Fruit fly (Drosophila melanogaster) whole organism, wandering third instar larva: ENCODE results near the gene Adgf-A.

Experiments used
- Abd-B ChIP-seq: fragments of >200 bp; optimal IDR thresholded peaks from 2 replicates; lab custom pipeline; 2017; ENCODE audit warnings: missing biosample characterization, missing genetic modification characterization
- CG32264 ChIP-seq: fragments of 200-800 bp; sonication (Bioruptor generic); optimal IDR thresholded peaks from 2 replicates; lab custom pipeline; 2016; ENCODE audit warnings: missing biosample characterization, missing genetic modification characterization
- CG9705 ChIP-seq: fragments of 200-800 bp; sonication (Bioruptor generic); optimal IDR thresholded peaks from 2 replicates; lab custom pipeline; 2018; ENCODE audit warnings: missing biosample characterization, mild to moderate bottlenecking, missing genetic modification characterization
- CrebA ChIP-seq: fragments of 200-800 bp; sonication (Bioruptor generic); optimal IDR thresholded peaks from 2 replicates; lab custom pipeline; 2016; ENCODE audit warnings: missing biosample characterization, mild to moderate bottlenecking, missing genetic modification characterization, borderline replicate concordance
- Dfd ChIP-seq: fragments of >200 bp; optimal IDR thresholded peaks from 2 replicates; lab custom pipeline; 2017; ENCODE audit warnings: missing biosample characterization, missing genetic modification characterization
- GATAd ChIP-seq: sonication (Bioruptor generic); optimal IDR thresholded peaks from 2 replicates; lab custom pipeline; 2016; ENCODE audit warnings: missing biosample characterization, missing genetic modification characterization
- HLH106 ChIP-seq: fragments of 200-800 bp; optimal IDR thresholded peaks from 3 replicates; lab custom pipeline; 2019; ENCODE audit warnings: missing biosample characterization, mild to moderate bottlenecking, missing genetic modification characterization, moderate library complexity
- Hnf4 ChIP-seq: fragments of 200-800 bp; sonication (Bioruptor generic); optimal IDR thresholded peaks from 2 replicates; lab custom pipeline; 2016; ENCODE audit warnings: missing biosample characterization, mild to moderate bottlenecking, missing genetic modification characterization
- Hr78 ChIP-seq: fragments of >200 bp; optimal IDR thresholded peaks from 2 replicates; lab custom pipeline; 2017; ENCODE audit warnings: missing biosample characterization, missing genetic modification characterization
- Hr83 ChIP-seq: fragments of 200-300 bp; sonication (Bioruptor generic); optimal IDR thresholded peaks from 2 replicates; lab custom pipeline; 2016; ENCODE audit warnings: missing biosample characterization, mild to moderate bottlenecking, missing genetic modification characterization, moderate library complexity; ENCODE audit not compliant: poor library complexity, severe bottlenecking
- Jra ChIP-seq: sonication (Bioruptor generic); optimal IDR thresholded peaks from 2 replicates; lab custom pipeline; 2016; ENCODE audit warnings: missing biosample characterization, missing genetic modification characterization
- Mio ChIP-seq: sonication (Bioruptor generic); optimal IDR thresholded peaks from 2 replicates; lab custom pipeline; 2016; ENCODE audit warnings: missing biosample characterization, missing genetic modification characterization
- Myc ChIP-seq: fragments of >200 bp; optimal IDR thresholded peaks from 2 replicates; lab custom pipeline; 2017
- N ChIP-seq: fragments of >200 bp; optimal IDR thresholded peaks from 2 replicates; lab custom pipeline; 2018; ENCODE audit warnings: missing biosample characterization, missing external identifiers, missing genetic modification characterization
- OdsH ChIP-seq: fragments of 200-800 bp; sonication (Bioruptor generic); optimal IDR thresholded peaks from 2 replicates; lab custom pipeline; 2016; ENCODE audit warnings: missing biosample characterization, mild to moderate bottlenecking, missing genetic modification characterization
- Sp1 ChIP-seq: fragments of 200-800 bp; sonication (Bioruptor generic); optimal IDR thresholded peaks from 3 replicates; lab custom pipeline; 2019; ENCODE audit warnings: missing biosample characterization, mild to moderate bottlenecking, missing genetic modification characterization, moderate library complexity
- Vsx2 ChIP-seq: fragments of 200-300, 225-300 bp; sonication (Bioruptor generic); optimal IDR thresholded peaks from 2 replicates; lab custom pipeline; 2018; ENCODE audit warnings: missing biosample characterization, missing genetic modification characterization; ENCODE audit not compliant: partially characterized antibody
- br ChIP-seq: fragments of 200-800 bp; sonication (Bioruptor generic); optimal IDR thresholded peaks from 2 replicates; lab custom pipeline; 2016; ENCODE audit warnings: missing biosample characterization, missing genetic modification characterization
- brk ChIP-seq: fragments of 200-800 bp; sonication (Bioruptor generic); optimal IDR thresholded peaks from 2 replicates; lab custom pipeline; 2016; ENCODE audit warnings: missing biosample characterization, mild to moderate bottlenecking, missing genetic modification characterization
- dl ChIP-seq, 2 experiments: fragments of 175-275, 200-275 bp in 1 of 2; fragments of 200-275 bp in 1 of 2; sonication (Bioruptor generic); optimal IDR thresholded peaks; lab custom pipeline; 2018; ENCODE audit warnings: mild to moderate bottlenecking in 2 of 2, missing biosample characterization in 2 of 2, missing genetic modification characterization in 2 of 2, moderate library complexity in 2 of 2; ENCODE audit not compliant: partially characterized antibody in 2 of 2, insufficient read depth in 1 of 2
- dmrt93B ChIP-seq: fragments of 200-800 bp; sonication (Bioruptor generic); optimal IDR thresholded peaks from 2 replicates; lab custom pipeline; 2018; ENCODE audit warnings: missing biosample characterization, mild to moderate bottlenecking, missing genetic modification characterization
- dsf ChIP-seq: sonication (Bioruptor generic); optimal IDR thresholded peaks from 2 replicates; lab custom pipeline; 2016; ENCODE audit warnings: missing biosample characterization, missing genetic modification characterization, borderline replicate concordance
- ey ChIP-seq: fragments of 200-800 bp; sonication (Bioruptor generic); optimal IDR thresholded peaks from 2 replicates; lab custom pipeline; 2016; ENCODE audit warnings: missing biosample characterization, missing genetic modification characterization
- fru ChIP-seq: fragments of 200-800 bp; sonication (Bioruptor generic); optimal IDR thresholded peaks from 3 replicates; lab custom pipeline; 2016; ENCODE audit warnings: missing biosample characterization, mild to moderate bottlenecking, missing genetic modification characterization
- jim ChIP-seq: fragments of 175-275, 200-325 bp; sonication (Bioruptor generic); optimal IDR thresholded peaks from 2 replicates; lab custom pipeline; 2016; ENCODE audit warnings: missing biosample characterization, mild to moderate bottlenecking, missing genetic modification characterization
- lola ChIP-seq: fragments of >200 bp; optimal IDR thresholded peaks from 2 replicates; lab custom pipeline; 2017; ENCODE audit warnings: missing biosample characterization, missing genetic modification characterization
- rgr ChIP-seq: fragments of 200-800 bp; sonication (Bioruptor generic); optimal IDR thresholded peaks from 3 replicates; lab custom pipeline; 2016; ENCODE audit warnings: missing biosample characterization, mild to moderate bottlenecking, missing genetic modification characterization
- sage ChIP-seq: fragments of 200-800 bp; sonication (Bioruptor generic); optimal IDR thresholded peaks from 2 replicates; lab custom pipeline; 2016; ENCODE audit warnings: missing biosample characterization, mild to moderate bottlenecking, missing genetic modification characterization
- sv ChIP-seq: fragments of 200-800 bp; sonication (Bioruptor generic); optimal IDR thresholded peaks from 3 replicates; lab custom pipeline; 2016; ENCODE audit warnings: missing biosample characterization, missing genetic modification characterization
- usp ChIP-seq: fragments of >200 bp; optimal IDR thresholded peaks from 2 replicates; lab custom pipeline; 2017; ENCODE audit warnings: missing biosample characterization, missing genetic modification characterization
- woc ChIP-seq: sonication (Bioruptor generic); optimal IDR thresholded peaks from 2 replicates; lab custom pipeline; 2016; ENCODE audit warnings: missing biosample characterization, mild to moderate bottlenecking, missing genetic modification characterization

Adgf-A gene

DNA sequence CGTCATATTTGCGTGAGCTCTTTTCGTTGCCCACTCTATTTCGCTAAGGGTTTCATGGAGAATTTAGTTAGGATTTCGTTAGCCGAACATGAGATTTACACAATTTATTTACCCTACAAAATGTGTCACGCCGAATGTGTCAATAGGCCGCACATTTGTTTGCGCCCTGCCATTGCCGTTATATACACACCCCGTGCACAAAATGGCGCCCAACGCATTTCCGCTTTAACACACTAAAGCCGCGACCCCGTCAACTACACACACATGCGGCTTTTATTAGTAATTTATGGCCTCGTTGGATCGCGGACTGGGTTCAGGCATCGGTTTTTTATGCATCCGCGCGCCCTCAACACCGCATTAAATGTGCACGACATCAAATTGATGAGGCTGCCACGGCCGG lies 13.5 kb downstream of the Adgf-A start, which contains the start of gene Adgf-B:
Gene Adgf-B, minus strand, starts transcription at position 101 of the 400 bp plus-strand sequence.
- TF ChIP-seq sv (GFP tag; lab: Kevin White, UChicago): no peak
- TF ChIP-seq Abd-B (GFP tag; lab: Kevin White, UChicago): no peak
- TF ChIP-seq dsf (GFP tag; lab: Kevin White, UChicago): no peak
- TF ChIP-seq rgr (GFP tag; lab: Kevin White, UChicago): no peak
- TF ChIP-seq CG9705 (GFP tag; lab: Kevin White, UChicago): no peak
- no peak for TF ChIP-seq fru (GFP tag; lab: Kevin White, UChicago)
- no peak for TF ChIP-seq br (GFP tag; lab: Kevin White, UChicago)
- TF ChIP-seq Hr78: no peak
- TF ChIP-seq Hr83 (GFP tag; lab: Kevin White, UChicago): no peak
- no peak for TF ChIP-seq usp
- TF ChIP-seq Hnf4 (GFP tag; lab: Kevin White, UChicago): no peak
- TF ChIP-seq OdsH (GFP tag; lab: Kevin White, UChicago): no peak
- TF ChIP-seq GATAd: no peak
- no peak for TF ChIP-seq dl (GFP tag; optimal IDR thresholded peaks at IDR 0.05; lab: Kevin White, UChicago; ENCODE audit: insufficient read depth in 1 of 2, partially characterized antibody in 2 of 2)
- no peak for TF ChIP-seq HLH106
- TF ChIP-seq Dfd (GFP tag; lab: Kevin White, UChicago): no peak
- TF ChIP-seq Sp1 (GFP tag; lab: Kevin White, UChicago): no peak

DNA sequence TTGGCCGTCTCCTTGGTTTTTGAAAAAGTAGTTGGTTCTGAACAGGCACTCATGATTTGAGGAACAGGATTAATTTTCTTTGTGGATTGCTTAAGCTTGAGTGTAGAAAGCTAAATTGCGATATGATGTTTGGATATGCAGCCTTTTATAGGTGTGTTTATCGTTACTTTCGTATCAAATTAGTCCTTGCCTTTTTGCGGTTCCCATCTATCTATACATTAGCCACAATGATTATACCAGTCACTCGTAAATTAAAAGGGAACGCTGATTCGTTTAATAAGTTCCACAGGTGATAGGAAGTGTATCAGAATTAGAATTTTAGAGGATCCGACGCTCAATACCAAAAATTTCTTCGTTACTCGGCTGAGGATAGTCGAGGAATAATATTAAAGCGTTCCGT lies 17.2 kb downstream of the Adgf-A start, which contains the start of gene CG6034:
Gene CG6034, minus strand, starts transcription at position 101 of the 400 bp plus-strand sequence.
- TF ChIP-seq Hnf4 (GFP tag; lab: Kevin White, UChicago): no peak
- no peak for TF ChIP-seq brk
- TF ChIP-seq OdsH (GFP tag; lab: Kevin White, UChicago): no peak
- no peak for TF ChIP-seq Jra
- no peak for TF ChIP-seq dmrt93B (GFP tag; lab: Kevin White, UChicago)
- TF ChIP-seq sv (GFP tag; lab: Kevin White, UChicago): no peak
- TF ChIP-seq ey (GFP tag; lab: Kevin White, UChicago): no peak
- TF ChIP-seq sage (GFP tag; lab: Kevin White, UChicago): no peak
- no peak for TF ChIP-seq lola (GFP tag; lab: Kevin White, UChicago)
- TF ChIP-seq woc (GFP tag; lab: Kevin White, UChicago): no peak
- no peak for TF ChIP-seq Vsx2 (GFP tag; lab: Kevin White, UChicago)

DNA sequence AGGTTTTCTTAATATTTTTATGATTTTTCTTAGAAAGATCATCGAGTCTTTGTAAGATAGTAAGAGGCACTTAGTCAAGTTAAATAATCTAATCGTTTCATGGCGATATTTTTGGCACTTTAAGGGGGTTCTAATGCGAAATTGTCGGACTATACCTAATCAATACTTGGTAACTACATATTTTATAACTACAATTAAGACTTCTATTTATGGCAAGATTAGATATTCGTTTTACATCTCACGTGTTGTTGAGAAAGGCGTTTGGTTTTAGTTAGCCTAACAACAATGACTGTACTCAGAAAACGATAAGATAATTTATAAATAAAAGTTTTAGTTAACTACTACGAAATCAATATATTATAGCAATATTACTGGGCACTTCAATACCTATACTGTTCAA lies 21.4 kb downstream of the Adgf-A start:
- TF ChIP-seq N (GFP tag; lab: Kevin White, UChicago): no peak
- no peak for TF ChIP-seq CG9705 (GFP tag; lab: Kevin White, UChicago)
- no peak for TF ChIP-seq Hr83 (GFP tag; lab: Kevin White, UChicago)
- TF ChIP-seq Jra: no peak
- no peak for TF ChIP-seq Hnf4 (GFP tag; lab: Kevin White, UChicago)
- TF ChIP-seq fru (GFP tag; lab: Kevin White, UChicago): no peak
- TF ChIP-seq Myc (lab: Kevin White, UChicago): no peak
- no peak for TF ChIP-seq dl (GFP tag; optimal IDR thresholded peaks at IDR 0.05; lab: Kevin White, UChicago; ENCODE audit: insufficient read depth in 1 of 2, partially characterized antibody in 2 of 2)
- no peak for TF ChIP-seq usp
- no peak for TF ChIP-seq Dfd (GFP tag; lab: Kevin White, UChicago)
- TF ChIP-seq HLH106: no peak
- TF ChIP-seq Mio (GFP tag; lab: Kevin White, UChicago): no peak
- no peak for TF ChIP-seq CrebA
- no peak for TF ChIP-seq dmrt93B (GFP tag; lab: Kevin White, UChicago)
- no peak for TF ChIP-seq rgr (GFP tag; lab: Kevin White, UChicago)
- TF ChIP-seq Sp1 (GFP tag; lab: Kevin White, UChicago): no peak
- no peak for TF ChIP-seq ey (GFP tag; lab: Kevin White, UChicago)
- TF ChIP-seq Vsx2 (GFP tag; lab: Kevin White, UChicago): no peak
- no peak for TF ChIP-seq CG32264 (GFP tag; lab: Kevin White, UChicago)
- no peak for TF ChIP-seq GATAd

DNA sequence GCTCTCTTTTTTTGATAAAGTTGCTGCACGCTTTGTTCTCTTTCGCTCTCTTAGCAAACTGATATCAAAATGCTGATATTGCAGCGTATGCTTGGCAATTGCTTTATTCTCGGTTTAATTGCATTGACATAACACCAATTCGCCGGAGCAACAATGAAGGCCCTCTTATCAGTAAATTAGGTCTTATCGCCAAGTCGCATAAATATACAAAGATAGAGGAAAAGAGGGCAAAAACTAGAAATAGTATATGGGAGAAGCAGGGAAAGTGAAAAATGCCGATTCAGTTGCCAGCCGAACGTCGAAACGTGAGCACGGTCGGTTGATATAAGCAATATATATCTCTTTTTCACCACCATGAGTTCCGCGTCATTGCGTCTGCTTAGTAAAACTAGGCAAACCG lies 23.5 kb downstream of the Adgf-A start, which contains the start of gene CG7460:
Gene CG7460, plus strand, starts transcription at position 70 of the 400 bp plus-strand sequence.
- TF ChIP-seq jim (GFP tag; lab: Kevin White, UChicago): no peak
- TF ChIP-seq CrebA: peak; percentile 5
- TF ChIP-seq Hr83 (GFP tag; lab: Kevin White, UChicago): no peak
